Fruit fly (Drosophila melanogaster) whole organism: ENCODE data around the gene Parg.

ENCODE experiments used
- CG8478 ChIP-seq: fragments of >200 bp; optimal IDR thresholded peaks from 2 replicates; lab custom pipeline; 2018; ENCODE audit warnings: inconsistent platforms
- EcR ChIP-seq, 2 experiments: fragments of >200 bp; optimal IDR thresholded peaks; 2 replicates each; lab custom pipeline; 2017; ENCODE audit warnings: missing biosample characterization in 2 of 2, missing genetic modification characterization in 2 of 2, missing genetic modification reagents in 2 of 2
- pan ChIP-seq: fragments of >200 bp; optimal IDR thresholded peaks from 2 replicates; lab custom pipeline; 2017

dm6 chrX:3675538-3675937 lies 4.2 kb upstream of the Parg start:
- TF ChIP-seq CG8478 (lab: Kevin White, UChicago): no peak
- no peak for TF ChIP-seq pan (lab: Kevin White, UChicago)
- TF ChIP-seq EcR (GFP tag; optimal IDR thresholded peaks at IDR 0.05; lab: Kevin White, UChicago): no peak
